Fruit fly (Drosophila melanogaster) S2 (cell line): ENCODE data around the gene Alp1.

Source experiments
- CG8478 ChIP-seq: fragments of >200 bp; optimal IDR thresholded peaks from 2 replicates; lab custom pipeline; 2018
- CTCF ChIP-seq, 2 experiments: fragments of >200 bp; optimal IDR thresholded peaks; 2 replicates each; lab custom pipeline; 2018

DNA sequence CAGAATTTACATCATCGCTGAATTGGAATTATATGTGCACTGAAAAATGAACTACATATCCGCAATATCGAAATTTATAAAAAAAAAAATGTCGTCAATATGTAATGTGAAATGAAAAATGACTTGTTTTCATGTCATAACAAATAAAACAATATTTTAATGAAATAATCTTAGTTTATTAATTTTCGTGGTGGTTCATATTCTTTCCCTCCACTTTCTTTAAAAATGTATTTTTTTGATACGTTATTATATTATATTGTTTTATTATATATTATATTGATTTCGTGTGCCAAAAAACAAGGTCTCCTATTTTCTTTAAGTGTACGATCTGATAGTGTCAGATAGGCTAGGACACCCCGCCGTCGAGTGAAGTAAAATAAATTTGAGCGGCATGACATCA is 30.3 kb downstream of the Alp1 start:
- TF ChIP-seq CG8478 (no peak), CTCF (optimal IDR thresholded peaks at IDR 0.05; lab: Kevin White, UChicago) (no peak)
